Fruit fly (Drosophila melanogaster) whole organism, embryonic: Measurements from ENCODE around the gene Arp10.
A peak's percentile ranks its signal among the peaks of the same experiment; 100 is the strongest.

Source experiments
- Atf6 ChIP-seq: fragments of 200-800 bp; sonication (Bioruptor generic); IDR thresholded peaks from 2 replicates; pipeline ENCODE4 v1.3.6; 2022; ENCODE audit warnings: missing biosample characterization, missing genetic modification characterization
- CG10147 ChIP-seq: fragments of 200-800 bp; sonication (Bioruptor generic); optimal IDR thresholded peaks from 2 replicates; lab custom pipeline; 2019; ENCODE audit warnings: missing biosample characterization, mild to moderate bottlenecking, missing genetic modification characterization, moderate library complexity
- CG10366 ChIP-seq: fragments of 200-800 bp; sonication (Bioruptor generic); IDR thresholded peaks from 2 replicates; pipeline ENCODE4 v1.3.6; 2022; ENCODE audit warnings: missing biosample characterization, missing genetic modification characterization
- CG10543 ChIP-seq: fragments of 200-800 bp; sonication (Bioruptor generic); optimal IDR thresholded peaks from 3 replicates; lab custom pipeline; 2017; ENCODE audit warnings: missing biosample characterization, mild to moderate bottlenecking, missing genetic modification characterization, moderate library complexity
- CG11085 ChIP-seq: fragments of 200-800 bp; sonication (Bioruptor generic); IDR thresholded peaks from 2 replicates; pipeline ENCODE4 v1.3.6; 2022; ENCODE audit warnings: missing biosample characterization, missing genetic modification characterization
- CG11093 ChIP-seq: fragments of 200-800 bp; sonication (Bioruptor generic); IDR thresholded peaks from 3 replicates; pipeline ENCODE4 v1.3.6; 2022; ENCODE audit warnings: missing biosample characterization, missing genetic modification characterization
- CG11456 ChIP-seq: fragments of 200-800 bp; sonication (Bioruptor generic); IDR thresholded peaks from 3 replicates; pipeline ENCODE4 v1.3.6; 2022; ENCODE audit warnings: missing biosample characterization, missing genetic modification characterization
- CG12769 ChIP-seq: fragments of 200-800 bp; sonication (Bioruptor generic); optimal IDR thresholded peaks from 2 replicates; lab custom pipeline; 2019; ENCODE audit warnings: missing biosample characterization, mild to moderate bottlenecking, missing genetic modification characterization, moderate library complexity
- CG13287 ChIP-seq: fragments of 200-800 bp; sonication (Bioruptor generic); IDR thresholded peaks from 2 replicates; pipeline ENCODE4 v1.3.6; 2022; ENCODE audit warnings: missing biosample characterization, missing genetic modification characterization; ENCODE audit not compliant: partially characterized antibody
- CG14710 ChIP-seq: fragments of 200-800 bp; sonication (Bioruptor generic); optimal IDR thresholded peaks from 3 replicates; lab custom pipeline; 2019; ENCODE audit warnings: missing biosample characterization, mild to moderate bottlenecking, missing genetic modification characterization, moderate library complexity
- CG14860 ChIP-seq: fragments of 200-800 bp; sonication (Bioruptor generic); IDR thresholded peaks from 3 replicates; pipeline ENCODE4 v1.3.6; 2022; ENCODE audit warnings: missing biosample characterization, missing genetic modification characterization; ENCODE audit not compliant: partially characterized antibody
- CG15269 ChIP-seq: fragments of 200-800 bp; sonication (Bioruptor generic); optimal IDR thresholded peaks from 2 replicates; lab custom pipeline; 2018; ENCODE audit warnings: missing biosample characterization, mild to moderate bottlenecking, missing genetic modification characterization, moderate library complexity
- CG15514 ChIP-seq: fragments of 200-800 bp; sonication (Bioruptor generic); optimal IDR thresholded peaks from 3 replicates; lab custom pipeline; 2017; ENCODE audit warnings: missing biosample characterization, missing genetic modification characterization, mild to moderate bottlenecking, moderate library complexity, missing genetic modification reagents
- CG1603 ChIP-seq: fragments of 200-800 bp; sonication (Bioruptor generic); optimal IDR thresholded peaks from 2 replicates; lab custom pipeline; 2019; ENCODE audit warnings: missing biosample characterization, mild to moderate bottlenecking, missing genetic modification characterization, moderate library complexity
- CG16815 ChIP-seq: fragments of 200-800 bp; sonication (Bioruptor generic); optimal IDR thresholded peaks from 3 replicates; lab custom pipeline; 2017; ENCODE audit warnings: missing biosample characterization, mild to moderate bottlenecking, missing genetic modification characterization
- CG30403 ChIP-seq: fragments of 200-800 bp; sonication (Bioruptor generic); optimal IDR thresholded peaks from 3 replicates; lab custom pipeline; 2016; ENCODE audit warnings: missing biosample characterization, missing genetic modification characterization
- CG4424 ChIP-seq: fragments of 200-800 bp; sonication (Bioruptor generic); optimal IDR thresholded peaks from 3 replicates; lab custom pipeline; 2016; ENCODE audit warnings: missing biosample characterization, missing genetic modification characterization
- CG6272 ChIP-seq: fragments of 200-800 bp; sonication (Bioruptor generic); IDR thresholded peaks from 2 replicates; pipeline ENCODE4 v1.3.6; 2022; ENCODE audit warnings: missing biosample characterization, missing genetic modification characterization
- CG6683 ChIP-seq: fragments of 200-800 bp; sonication (Bioruptor generic); optimal IDR thresholded peaks from 2 replicates; lab custom pipeline; 2017; ENCODE audit warnings: missing biosample characterization, mild to moderate bottlenecking, missing genetic modification characterization, missing genetic modification reagents
- CG7786 ChIP-seq: fragments of 200-800 bp; sonication (Bioruptor generic); optimal IDR thresholded peaks from 2 replicates; lab custom pipeline; 2016; ENCODE audit warnings: missing biosample characterization, missing genetic modification characterization
- CG8765 ChIP-seq: fragments of 200-800 bp; sonication (Bioruptor generic); IDR thresholded peaks from 2 replicates; pipeline ENCODE4 v1.3.6; 2022; ENCODE audit warnings: missing biosample characterization, missing genetic modification characterization
- CG8924 ChIP-seq: fragments of 200-800 bp; optimal IDR thresholded peaks from 3 replicates; lab custom pipeline; 2019; ENCODE audit warnings: missing biosample characterization, mild to moderate bottlenecking, missing genetic modification characterization, moderate library complexity
- CG8944 ChIP-seq: fragments of 200-800 bp; sonication (Bioruptor generic); optimal IDR thresholded peaks from 3 replicates; lab custom pipeline; 2016; ENCODE audit warnings: missing biosample characterization, missing genetic modification characterization
- CG9609 ChIP-seq: fragments of 200-800 bp; sonication (Bioruptor generic); optimal IDR thresholded peaks from 3 replicates; lab custom pipeline; 2016; ENCODE audit warnings: missing biosample characterization, missing genetic modification characterization
- Camta ChIP-seq: fragments of 200-800 bp; sonication (Bioruptor generic); optimal IDR thresholded peaks from 2 replicates; lab custom pipeline; 2016; ENCODE audit warnings: missing biosample characterization, missing genetic modification characterization
- D19B ChIP-seq: fragments of 200-800 bp; sonication (Bioruptor generic); optimal IDR thresholded peaks from 2 replicates; lab custom pipeline; 2017; ENCODE audit warnings: missing biosample characterization, mild to moderate bottlenecking, missing genetic modification characterization
- Dek ChIP-seq: fragments of 200-800 bp; sonication (Bioruptor generic); optimal IDR thresholded peaks from 3 replicates; lab custom pipeline; 2019; ENCODE audit warnings: missing biosample characterization, mild to moderate bottlenecking, missing genetic modification characterization, moderate library complexity
- Dip3 ChIP-seq: fragments of 200-800 bp; sonication (Bioruptor generic); optimal IDR thresholded peaks from 3 replicates; lab custom pipeline; 2016; ENCODE audit warnings: missing biosample characterization, missing genetic modification characterization
- E2f2 ChIP-seq: fragments of 200-800 bp; sonication (Bioruptor generic); IDR thresholded peaks from 2 replicates; pipeline ENCODE4 v1.3.6; 2022; ENCODE audit warnings: missing biosample characterization, missing genetic modification characterization
- Hr3 ChIP-seq: fragments of 200-800 bp; sonication (Bioruptor generic); optimal IDR thresholded peaks from 3 replicates; lab custom pipeline; 2016; ENCODE audit warnings: missing biosample characterization, missing genetic modification characterization
- Hsf ChIP-seq: fragments of 200-800 bp; sonication (Bioruptor generic); optimal IDR thresholded peaks from 3 replicates; lab custom pipeline; 2016; ENCODE audit warnings: missing biosample characterization, missing genetic modification characterization
- Pdp1 ChIP-seq, 2 experiments: fragments of 200-800 bp; sonication (Bioruptor generic); optimal IDR thresholded peaks; 3 replicates each; lab custom pipeline; 2016; ENCODE audit warnings: missing biosample characterization in 2 of 2, missing genetic modification characterization in 2 of 2, mild to moderate bottlenecking in 1 of 2, moderate library complexity in 1 of 2
- abd-A ChIP-seq: fragments of 200-800 bp; sonication (Bioruptor generic); optimal IDR thresholded peaks from 3 replicates; lab custom pipeline; 2019; ENCODE audit warnings: missing biosample characterization, mild to moderate bottlenecking, missing genetic modification characterization, moderate library complexity
- bcd ChIP-seq: fragments of 200-800 bp; sonication (Bioruptor generic); optimal IDR thresholded peaks from 2 replicates; lab custom pipeline; 2017; ENCODE audit warnings: missing biosample characterization, mild to moderate bottlenecking, missing genetic modification characterization
- caup ChIP-seq: fragments of 200-800 bp; sonication (Bioruptor generic); optimal IDR thresholded peaks from 3 replicates; lab custom pipeline; 2017; ENCODE audit warnings: missing biosample characterization, mild to moderate bottlenecking, missing genetic modification characterization, moderate library complexity; ENCODE audit not compliant: severe bottlenecking
- cg ChIP-seq: fragments of 200-800 bp; sonication (Bioruptor generic); optimal IDR thresholded peaks from 3 replicates; lab custom pipeline; 2019; ENCODE audit warnings: missing biosample characterization, mild to moderate bottlenecking, missing genetic modification characterization, moderate library complexity
- dpn ChIP-seq, 2 experiments: fragments of 200-800 bp; sonication (Bioruptor generic); optimal IDR thresholded peaks; 3 replicates each; lab custom pipeline; 2016; ENCODE audit warnings: missing biosample characterization in 2 of 2, missing genetic modification characterization in 2 of 2
- kni ChIP-seq: fragments of 200-800 bp; sonication (Bioruptor generic); optimal IDR thresholded peaks from 3 replicates; lab custom pipeline; 2017; ENCODE audit warnings: mild to moderate bottlenecking, missing biosample characterization, missing genetic modification reagents, missing genetic modification characterization
- lmd ChIP-seq: fragments of 200-800 bp; sonication (Bioruptor generic); IDR thresholded peaks from 2 replicates; pipeline ENCODE4 v1.3.6; 2022; ENCODE audit warnings: missing biosample characterization, missing genetic modification characterization
- maf-S ChIP-seq: fragments of 200-800 bp; sonication (Bioruptor generic); optimal IDR thresholded peaks from 2 replicates; lab custom pipeline; 2016; ENCODE audit warnings: missing biosample characterization, missing genetic modification characterization
- nerfin-1 ChIP-seq: fragments of 200-800 bp; sonication (Bioruptor generic); optimal IDR thresholded peaks from 3 replicates; lab custom pipeline; 2019; ENCODE audit warnings: missing biosample characterization, mild to moderate bottlenecking, missing genetic modification characterization, moderate library complexity
- nom ChIP-seq: fragments of 200-800 bp; sonication (Bioruptor generic); optimal IDR thresholded peaks from 2 replicates; lab custom pipeline; 2017; ENCODE audit warnings: missing biosample characterization, missing genetic modification characterization, mild to moderate bottlenecking, moderate library complexity, missing genetic modification reagents
- onecut ChIP-seq: fragments of 200-800 bp; sonication (Bioruptor generic); IDR thresholded peaks from 2 replicates; pipeline ENCODE4 v1.3.6; 2022; ENCODE audit warnings: missing biosample characterization, missing genetic modification characterization
- prd ChIP-seq, 3 experiments: fragments of >200 bp in 2 of 3; fragments of 200-800 bp in 1 of 3; sonication (Bioruptor generic) in 1 of 3; optimal IDR thresholded peaks in 2 of 3; IDR thresholded peaks in 1 of 3; 2 replicates in 2 of 3; 3 replicates in 1 of 3; pipeline versions ENCODE4 v1.3.6 to Lab custom; 2017 to 2022; ENCODE audit warnings: missing biosample characterization in 1 of 3, missing genetic modification characterization in 1 of 3
- rib ChIP-seq: fragments of 200-800 bp; sonication (Bioruptor generic); IDR thresholded peaks from 2 replicates; pipeline ENCODE4 v1.3.6; 2022; ENCODE audit warnings: missing biosample characterization, missing genetic modification characterization
- row ChIP-seq: fragments of 200-800 bp; sonication (Bioruptor generic); IDR thresholded peaks from 3 replicates; pipeline ENCODE4 v1.3.6; 2022; ENCODE audit warnings: missing biosample characterization, missing genetic modification characterization
- ssp ChIP-seq: fragments of 200-800 bp; sonication (Bioruptor generic); IDR thresholded peaks from 2 replicates; pipeline ENCODE4 v1.3.6; 2022; ENCODE audit warnings: missing biosample characterization, missing genetic modification characterization
- sug ChIP-seq: fragments of 200-800 bp; optimal IDR thresholded peaks from 2 replicates; lab custom pipeline; 2019; ENCODE audit warnings: missing biosample characterization, mild to moderate bottlenecking, missing genetic modification characterization, moderate library complexity
- zfh2 ChIP-seq: fragments of 200-800 bp; sonication (Bioruptor generic); optimal IDR thresholded peaks from 2 replicates; lab custom pipeline; 2016; ENCODE audit warnings: missing biosample characterization, missing genetic modification characterization

Arp10 gene

DNA sequence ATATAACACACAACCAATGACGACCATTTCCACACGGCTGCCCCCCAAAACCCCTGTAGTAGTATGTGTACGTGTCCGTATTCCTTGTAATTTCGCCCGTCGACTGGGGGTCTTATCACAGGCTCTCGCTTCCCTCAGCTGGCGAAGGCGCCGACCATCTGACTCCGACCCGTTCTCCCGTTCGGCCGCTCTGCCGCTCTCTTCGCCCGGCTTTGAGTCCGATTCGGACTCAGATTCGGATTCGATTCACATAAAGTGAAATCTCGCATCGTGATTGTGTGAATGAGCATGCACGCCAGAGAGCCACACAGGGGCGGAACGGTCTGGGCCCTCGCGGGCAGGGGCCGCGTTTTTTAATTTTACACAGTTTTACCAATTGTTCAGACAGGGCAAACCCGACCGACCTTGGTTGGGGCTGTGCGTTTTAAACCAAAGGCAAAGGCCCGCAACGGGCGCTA, 19.7 kb upstream of the Arp10 start:
- TF ChIP-seq sug (peak; percentile 86), CG30403 (GFP tag; lab: Kevin White, UChicago) (peak; percentile 30), Pdp1 (GFP tag; optimal IDR thresholded peaks at IDR 0.05; lab: Kevin White, UChicago) (peak; percentile 27 to 43), CG16815 (GFP tag; lab: Kevin White, UChicago) (peak; percentile 4), Dek (tag; lab: Kevin White, UChicago) (peak; percentile 13), D19B (GFP tag; lab: Kevin White, UChicago) (no peak), CG12769 (peak; percentile 31), row (GFP tag; lab: Robert Waterston, UW) (peak; percentile 96), CG10543 (GFP tag; lab: Kevin White, UChicago) (no peak), CG8765 (GFP tag; lab: Robert Waterston, UW) (0 out of 2 replicates have a peak, but pooled peaks have one; percentile 6), CG15269 (tag; lab: Kevin White, UChicago) (peak; percentile 11), caup (GFP tag; lab: Kevin White, UChicago) (no peak), bcd (GFP tag; lab: Kevin White, UChicago) (peak; percentile 23), CG7786 (GFP tag; lab: Kevin White, UChicago) (peak; percentile 53), Dip3 (GFP tag; lab: Kevin White, UChicago) (peak; percentile 21), CG11456 (GFP tag; lab: Robert Waterston, UW) (peak; percentile 88), E2f2 (GFP tag; lab: Robert Waterston, UW) (peak; percentile 20; the same call in 1 of the 2 replicates), lmd (GFP tag; lab: Robert Waterston, UW) (peak; percentile 62), CG10147 (GFP tag; lab: Kevin White, UChicago) (peak; percentile 8), kni (GFP tag; lab: Kevin White, UChicago) (peak; percentile 38), cg (GFP tag; lab: Kevin White, UChicago) (peak; percentile 65), zfh2 (GFP tag; lab: Kevin White, UChicago) (peak; percentile 40), nom (peak; percentile 24), dpn (GFP tag; optimal IDR thresholded peaks at IDR 0.05; lab: Kevin White, UChicago) (peak; percentile 17 to 29), CG14710 (tag; lab: Kevin White, UChicago) (peak; percentile 3), CG13287 (peak; percentile 32; the same call in 1 of the 2 replicates), CG8924 (tag; lab: Kevin White, UChicago) (no peak), CG6272 (GFP tag; lab: Robert Waterston, UW) (peak; percentile 71), CG10366 (GFP tag; lab: Robert Waterston, UW) (peak; percentile 44), CG15514 (GFP tag; lab: Kevin White, UChicago) (peak; percentile 4), Hsf (peak; percentile 22), CG4424 (GFP tag; lab: Kevin White, UChicago) (no peak), CG9609 (GFP tag; lab: Kevin White, UChicago) (peak; percentile 35), rib (GFP tag; lab: Robert Waterston, UW) (0 out of 2 replicates have a peak, but pooled peaks have one; percentile 13), CG8944 (peak; percentile 34), Atf6 (peak; percentile 25; the same call in 1 of the 2 replicates), Camta (GFP tag; lab: Kevin White, UChicago) (peak; percentile 5), CG11085 (0 out of 2 replicates have a peak, but pooled peaks have one; percentile 13), abd-A (tag; lab: Kevin White, UChicago) (no peak), CG14860 (0 out of 3 replicates have a peak, but pooled peaks have one; percentile 30), maf-S (GFP tag; lab: Kevin White, UChicago) (no peak), ssp (GFP tag; lab: Robert Waterston, UW) (0 out of 2 replicates have a peak, but pooled peaks have one; percentile 18), Hr3 (peak; percentile 9), CG1603 (tag; lab: Kevin White, UChicago) (peak; percentile 15), onecut (peak; percentile 31), CG11093 (GFP tag; lab: Robert Waterston, UW) (peak; percentile 64; the same call in 1 of the 3 replicates), nerfin-1 (tag; lab: Kevin White, UChicago) (no peak), prd (optimal IDR thresholded peaks at IDR 0.05; lab: Kevin White, UChicago) (no peak), prd (GFP tag; IDR thresholded peaks at IDR 0.05; lab: Robert Waterston, UW) (peak; percentile 78), CG6683 (GFP tag; lab: Kevin White, UChicago) (no peak)
